Fruit fly (Drosophila melanogaster) S2 (cell line): ENCODE measurements around the gene CG10445.

Experiments used
- CG8478 ChIP-seq: fragments of >200 bp; optimal IDR thresholded peaks from 2 replicates; lab custom pipeline; 2018
- CTCF ChIP-seq, 2 experiments: fragments of >200 bp; optimal IDR thresholded peaks; 2 replicates each; lab custom pipeline; 2018

DNA sequence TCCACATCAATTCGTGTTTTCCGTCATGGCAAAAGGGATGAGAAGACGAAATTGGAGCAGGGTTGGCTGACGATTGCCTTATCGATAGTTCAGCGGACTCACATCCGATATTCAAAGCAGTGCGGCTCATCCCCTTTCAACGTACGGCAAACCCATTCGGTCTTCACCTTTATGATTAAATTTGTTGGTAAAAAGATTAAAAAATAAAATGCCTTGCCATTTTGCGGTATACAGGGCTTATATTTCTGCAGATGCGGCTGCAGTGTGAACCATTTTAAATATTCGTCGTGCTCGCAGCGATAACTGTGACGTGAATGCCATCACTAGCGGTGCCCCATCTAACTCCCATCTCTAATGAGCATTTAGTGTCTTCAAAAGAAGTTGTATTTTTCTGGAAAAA, 12.8 kb downstream of the CG10445 start, which contains the start of the genes Taf7 and EMC1:
- TF ChIP-seq CTCF (optimal IDR thresholded peaks at IDR 0.05; lab: Kevin White, UChicago): peak; percentile 7 to 29
- no peak for TF ChIP-seq CG8478 (lab: Kevin White, UChicago)
